Fruit fly (Drosophila melanogaster) whole organism, embryonic: ENCODE data around the gene CG11342.

Source experiments
- Asciz ChIP-seq: fragments of 200-800 bp; sonication (Bioruptor generic); optimal IDR thresholded peaks from 2 replicates; lab custom pipeline; 2017; ENCODE audit warnings: missing biosample characterization, mild to moderate bottlenecking, missing genetic modification characterization, missing genetic modification reagents
- BEAF-32 ChIP-seq: fragments of 200-800 bp; sonication (Bioruptor generic); optimal IDR thresholded peaks from 3 replicates; lab custom pipeline; 2017; ENCODE audit warnings: missing biosample characterization, missing genetic modification characterization, mild to moderate bottlenecking, moderate library complexity, missing genetic modification reagents
- Blimp-1 ChIP-seq: fragments of 200-800 bp; sonication (Bioruptor generic); optimal IDR thresholded peaks from 3 replicates; lab custom pipeline; 2018; ENCODE audit warnings: missing biosample characterization, missing genetic modification characterization, mild to moderate bottlenecking, moderate library complexity, missing genetic modification reagents
- BtbVII ChIP-seq: fragments of 200-800 bp; sonication (Bioruptor generic); optimal IDR thresholded peaks from 3 replicates; lab custom pipeline; 2017; ENCODE audit warnings: missing biosample characterization, mild to moderate bottlenecking, missing genetic modification characterization
- Bteb2 ChIP-seq: fragments of 200-800 bp; sonication (Bioruptor generic); optimal IDR thresholded peaks from 2 replicates; lab custom pipeline; 2016; ENCODE audit warnings: missing biosample characterization, missing genetic modification characterization
- CG1024 ChIP-seq: fragments of 200-800 bp; sonication (Bioruptor generic); IDR thresholded peaks from 2 replicates; pipeline ENCODE4 v1.3.6; 2022; ENCODE audit warnings: missing biosample characterization, missing genetic modification characterization
- CG10267 ChIP-seq: fragments of 200-800 bp; sonication (Bioruptor generic); optimal IDR thresholded peaks from 2 replicates; lab custom pipeline; 2018; ENCODE audit warnings: missing biosample characterization, mild to moderate bottlenecking, missing genetic modification characterization, moderate library complexity
- CG14014 ChIP-seq: fragments of 200-800 bp; sonication (Bioruptor generic); IDR thresholded peaks from 2 replicates; pipeline ENCODE4 v1.3.6; 2022; ENCODE audit warnings: missing biosample characterization, missing genetic modification characterization
- CG14710 ChIP-seq: fragments of 200-800 bp; sonication (Bioruptor generic); optimal IDR thresholded peaks from 3 replicates; lab custom pipeline; 2019; ENCODE audit warnings: missing biosample characterization, mild to moderate bottlenecking, missing genetic modification characterization, moderate library complexity
- CG15073 ChIP-seq: fragments of 200-800 bp; sonication (Bioruptor generic); optimal IDR thresholded peaks from 2 replicates; lab custom pipeline; 2016; ENCODE audit warnings: missing biosample characterization, missing genetic modification characterization
- CG15601 ChIP-seq: fragments of 200-800 bp; sonication (Bioruptor generic); optimal IDR thresholded peaks from 3 replicates; lab custom pipeline; 2019; ENCODE audit warnings: missing biosample characterization, mild to moderate bottlenecking, missing genetic modification characterization, moderate library complexity
- CG17361 ChIP-seq: fragments of 200-800 bp; sonication (Bioruptor generic); IDR thresholded peaks from 3 replicates; pipeline ENCODE4 v1.3.6; 2022; ENCODE audit warnings: missing biosample characterization, missing genetic modification characterization
- CG17829 ChIP-seq: fragments of 200-800 bp; optimal IDR thresholded peaks from 2 replicates; lab custom pipeline; 2019; ENCODE audit warnings: missing biosample characterization, mild to moderate bottlenecking, missing genetic modification characterization, moderate library complexity
- CG2116 ChIP-seq: fragments of 200-800 bp; sonication (Bioruptor generic); optimal IDR thresholded peaks from 3 replicates; lab custom pipeline; 2018; ENCODE audit warnings: missing biosample characterization, mild to moderate bottlenecking, missing genetic modification characterization
- CG2120 ChIP-seq: fragments of 200-800 bp; sonication (Bioruptor generic); optimal IDR thresholded peaks from 3 replicates; lab custom pipeline; 2016; ENCODE audit warnings: missing biosample characterization, missing genetic modification characterization
- CG31224 ChIP-seq: fragments of 200-800 bp; sonication (Bioruptor generic); IDR thresholded peaks from 2 replicates; pipeline ENCODE4 v1.3.6; 2022; ENCODE audit warnings: missing biosample characterization, missing genetic modification characterization
- CG31441 ChIP-seq: fragments of 200-800 bp; sonication (Bioruptor generic); IDR thresholded peaks from 2 replicates; pipeline ENCODE4 v1.3.6; 2022; ENCODE audit warnings: missing biosample characterization, missing genetic modification characterization
- CG32532 ChIP-seq: fragments of 200-800 bp; sonication (Bioruptor generic); IDR thresholded peaks from 2 replicates; pipeline ENCODE4 v1.3.6; 2022; ENCODE audit warnings: missing biosample characterization, missing genetic modification characterization
- CG32772 ChIP-seq: fragments of 200-800 bp; sonication (Bioruptor generic); IDR thresholded peaks from 2 replicates; pipeline ENCODE4 v1.3.6; 2022; ENCODE audit warnings: missing biosample characterization, missing genetic modification characterization
- CG33557 ChIP-seq: fragments of 200-800 bp; sonication (Bioruptor generic); optimal IDR thresholded peaks from 2 replicates; lab custom pipeline; 2019; ENCODE audit warnings: missing biosample characterization, mild to moderate bottlenecking, missing genetic modification characterization, moderate library complexity
- CG4707 ChIP-seq: fragments of 200-800 bp; sonication (Bioruptor generic); optimal IDR thresholded peaks from 2 replicates; lab custom pipeline; 2018; ENCODE audit warnings: missing biosample characterization, mild to moderate bottlenecking, missing genetic modification characterization, moderate library complexity
- CG5180 ChIP-seq: fragments of 200-800 bp; sonication (Bioruptor generic); optimal IDR thresholded peaks from 3 replicates; lab custom pipeline; 2017; ENCODE audit warnings: missing biosample characterization, missing genetic modification characterization, mild to moderate bottlenecking, moderate library complexity, missing genetic modification reagents
- CG6683 ChIP-seq: fragments of 200-800 bp; sonication (Bioruptor generic); optimal IDR thresholded peaks from 2 replicates; lab custom pipeline; 2017; ENCODE audit warnings: missing biosample characterization, mild to moderate bottlenecking, missing genetic modification characterization, missing genetic modification reagents
- CG7786 ChIP-seq: fragments of 200-800 bp; sonication (Bioruptor generic); optimal IDR thresholded peaks from 2 replicates; lab custom pipeline; 2016; ENCODE audit warnings: missing biosample characterization, missing genetic modification characterization
- CG8765 ChIP-seq: fragments of 200-800 bp; sonication (Bioruptor generic); IDR thresholded peaks from 2 replicates; pipeline ENCODE4 v1.3.6; 2022; ENCODE audit warnings: missing biosample characterization, missing genetic modification characterization
- CG9876 ChIP-seq: fragments of 200-800 bp; sonication (Bioruptor generic); optimal IDR thresholded peaks from 2 replicates; lab custom pipeline; 2016; ENCODE audit warnings: missing biosample characterization, missing genetic modification characterization
- Deaf1 ChIP-seq: fragments of 200-800 bp; optimal IDR thresholded peaks from 3 replicates; lab custom pipeline; 2019; ENCODE audit warnings: missing biosample characterization, mild to moderate bottlenecking, missing genetic modification characterization, moderate library complexity
- Dll ChIP-seq: fragments of 200-800 bp; sonication (Bioruptor generic); IDR thresholded peaks from 4 replicates; pipeline ENCODE4 v1.3.6; 2022; ENCODE audit warnings: missing biosample characterization, missing genetic modification characterization; ENCODE audit not compliant: partially characterized antibody
- Dref ChIP-seq: fragments of 200-800 bp; sonication (Bioruptor generic); IDR thresholded peaks from 2 replicates; pipeline ENCODE4 v1.3.6; 2022; ENCODE audit warnings: missing biosample characterization, missing genetic modification characterization
- Drgx ChIP-seq: fragments of 200-800 bp; sonication (Bioruptor generic); IDR thresholded peaks from 2 replicates; pipeline ENCODE4 v1.3.6; 2022; ENCODE audit warnings: missing biosample characterization, missing genetic modification characterization
- Hey ChIP-seq: fragments of 200-800 bp; sonication (Bioruptor generic); optimal IDR thresholded peaks from 3 replicates; lab custom pipeline; 2018; ENCODE audit warnings: missing biosample characterization, mild to moderate bottlenecking, missing genetic modification characterization
- Ravus ChIP-seq: fragments of 200-800 bp; sonication (Bioruptor generic); IDR thresholded peaks from 2 replicates; pipeline ENCODE4 v1.3.6; 2022; ENCODE audit warnings: missing biosample characterization, missing genetic modification characterization
- Six4 ChIP-seq: fragments of 200-800 bp; sonication (Bioruptor generic); optimal IDR thresholded peaks from 2 replicates; lab custom pipeline; 2016; ENCODE audit warnings: missing biosample characterization, missing genetic modification characterization
- abd-A ChIP-seq: fragments of 200-800 bp; sonication (Bioruptor generic); optimal IDR thresholded peaks from 3 replicates; lab custom pipeline; 2019; ENCODE audit warnings: missing biosample characterization, mild to moderate bottlenecking, missing genetic modification characterization, moderate library complexity
- ara ChIP-seq: fragments of 200-800 bp; sonication (Bioruptor generic); IDR thresholded peaks from 2 replicates; pipeline ENCODE4 v1.3.6; 2022; ENCODE audit warnings: missing biosample characterization, missing genetic modification characterization
- ash1 ChIP-seq: fragments of 200-800 bp; sonication (Bioruptor generic); optimal IDR thresholded peaks from 2 replicates; lab custom pipeline; 2018; ENCODE audit warnings: missing biosample characterization, mild to moderate bottlenecking, missing genetic modification characterization
- cas ChIP-seq: fragments of 200-800 bp; sonication (Bioruptor generic); IDR thresholded peaks from 2 replicates; pipeline ENCODE4 v1.3.6; 2022; ENCODE audit warnings: missing biosample characterization, missing genetic modification characterization
- disco-r ChIP-seq: fragments of 200-800 bp; sonication (Bioruptor generic); optimal IDR thresholded peaks from 2 replicates; lab custom pipeline; 2016; ENCODE audit warnings: missing biosample characterization, missing genetic modification characterization
- ftz-f1 ChIP-seq: fragments of 200-800 bp; sonication (Bioruptor generic); optimal IDR thresholded peaks from 2 replicates; lab custom pipeline; 2016; ENCODE audit warnings: missing biosample characterization, missing genetic modification characterization
- gem ChIP-seq: fragments of 200-800 bp; sonication (Bioruptor generic); optimal IDR thresholded peaks from 2 replicates; lab custom pipeline; 2019; ENCODE audit warnings: missing biosample characterization, mild to moderate bottlenecking, missing genetic modification characterization, moderate library complexity
- kni ChIP-seq: fragments of 200-800 bp; sonication (Bioruptor generic); optimal IDR thresholded peaks from 3 replicates; lab custom pipeline; 2017; ENCODE audit warnings: mild to moderate bottlenecking, missing biosample characterization, missing genetic modification reagents, missing genetic modification characterization
- peb ChIP-seq: fragments of 200-800 bp; sonication (Bioruptor generic); IDR thresholded peaks from 2 replicates; pipeline ENCODE4 v1.3.6; 2022; ENCODE audit warnings: missing biosample characterization, missing genetic modification characterization
- phol ChIP-seq: fragments of 200-800 bp; sonication (Bioruptor generic); optimal IDR thresholded peaks from 3 replicates; lab custom pipeline; 2018; ENCODE audit warnings: missing biosample characterization, mild to moderate bottlenecking, missing genetic modification characterization, moderate library complexity
- pita ChIP-seq: fragments of 200-800 bp; sonication (Bioruptor generic); optimal IDR thresholded peaks from 2 replicates; lab custom pipeline; 2017; ENCODE audit warnings: missing biosample characterization, mild to moderate bottlenecking, missing genetic modification characterization
- pnt ChIP-seq: fragments of 200-800 bp; sonication (Bioruptor generic); optimal IDR thresholded peaks from 3 replicates; lab custom pipeline; 2016; ENCODE audit warnings: missing biosample characterization, missing genetic modification characterization
- prd ChIP-seq, 3 experiments: fragments of >200 bp in 2 of 3; fragments of 200-800 bp in 1 of 3; sonication (Bioruptor generic) in 1 of 3; optimal IDR thresholded peaks in 2 of 3; IDR thresholded peaks in 1 of 3; 2 replicates in 2 of 3; 3 replicates in 1 of 3; pipeline versions ENCODE4 v1.3.6 to Lab custom; 2017 to 2022; ENCODE audit warnings: missing biosample characterization in 1 of 3, missing genetic modification characterization in 1 of 3
- pum ChIP-seq: fragments of 200-800 bp; sonication (Bioruptor generic); optimal IDR thresholded peaks from 2 replicates; lab custom pipeline; 2016; ENCODE audit warnings: missing biosample characterization, missing genetic modification characterization
- salm ChIP-seq: fragments of 200-800 bp; sonication (Bioruptor generic); optimal IDR thresholded peaks from 2 replicates; lab custom pipeline; 2018; ENCODE audit warnings: missing biosample characterization, mild to moderate bottlenecking, missing genetic modification characterization
- sens ChIP-seq: fragments of 200-800 bp; sonication (Bioruptor generic); peaks from one replicate; lab custom pipeline; 2016; ENCODE audit warnings: missing biosample characterization, missing genetic modification characterization
- stwl ChIP-seq: fragments of 200-800 bp; sonication (Bioruptor generic); optimal IDR thresholded peaks from 3 replicates; lab custom pipeline; 2018; ENCODE audit warnings: missing biosample characterization, mild to moderate bottlenecking, missing genetic modification characterization, moderate library complexity
- zfh2 ChIP-seq: fragments of 200-800 bp; sonication (Bioruptor generic); optimal IDR thresholded peaks from 2 replicates; lab custom pipeline; 2016; ENCODE audit warnings: missing biosample characterization, missing genetic modification characterization

CG11342 gene

DNA sequence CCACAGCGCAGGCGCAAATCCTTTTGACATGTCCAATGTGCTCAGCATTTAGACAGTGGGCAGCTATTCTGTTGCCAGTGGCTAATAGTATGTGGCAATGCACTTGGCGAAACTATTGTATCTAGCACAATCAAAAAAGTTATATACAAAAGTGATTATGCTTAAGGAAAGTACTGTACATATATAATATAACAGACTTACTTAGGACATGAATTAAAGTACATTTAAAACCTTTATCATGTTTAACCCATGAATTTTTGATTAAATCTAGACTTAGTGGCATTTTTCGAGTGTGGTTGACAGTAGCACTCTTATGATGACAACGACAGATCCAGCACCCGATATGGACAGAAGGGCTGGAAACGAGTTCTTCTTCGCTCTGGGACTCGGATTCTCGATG lies 15.8 kb upstream of the CG11342 start (continued):
- TF ChIP-seq CG15601 (tag; lab: Kevin White, UChicago) (no peak), pum (no peak), abd-A (no peak), ash1 (GFP tag; lab: Kevin White, UChicago) (no peak), phol (tag; lab: Kevin White, UChicago) (peak; percentile 36), BtbVII (GFP tag; lab: Kevin White, UChicago) (no peak), disco-r (no peak), cas (GFP tag; lab: Robert Waterston, UW) (no peak), CG15073 (GFP tag; lab: Kevin White, UChicago) (no peak), CG32532 (GFP tag; lab: Robert Waterston, UW) (no peak), CG14014 (GFP tag; lab: Robert Waterston, UW) (no peak), CG4707 (GFP tag; lab: Kevin White, UChicago) (no peak), CG14710 (peak; percentile 19), prd (optimal IDR thresholded peaks at IDR 0.05; lab: Kevin White, UChicago) (no peak), prd (GFP tag; IDR thresholded peaks at IDR 0.05; lab: Robert Waterston, UW) (no peak), pnt (GFP tag; lab: Kevin White, UChicago) (no peak), CG17361 (GFP tag; lab: Robert Waterston, UW) (0 out of 3 replicates have a peak, but pooled peaks have one; percentile 22), salm (tag; lab: Kevin White, UChicago) (no peak), CG9876 (GFP tag; lab: Kevin White, UChicago) (no peak), CG7786 (GFP tag; lab: Kevin White, UChicago) (no peak), CG10267 (peak; percentile 5), CG31224 (GFP tag; lab: Robert Waterston, UW) (no peak), Ravus (GFP tag; lab: Robert Waterston, UW) (no peak), CG33557 (GFP tag; lab: Kevin White, UChicago) (no peak), CG5180 (no peak), CG6683 (no peak), Drgx (peak; percentile 7; the same call in 1 of the 2 replicates), Dll (no peak), CG2120 (no peak), sens (GFP tag; lab: Kevin White, UChicago) (peak; percentile 56), CG8765 (GFP tag; lab: Robert Waterston, UW) (no peak), Asciz (GFP tag; lab: Kevin White, UChicago) (no peak), CG1024 (no peak), Dref (GFP tag; lab: Robert Waterston, UW) (no peak), CG17829 (no peak), CG32772 (GFP tag; lab: Robert Waterston, UW) (no peak), gem (tag; lab: Kevin White, UChicago) (peak; percentile 35), zfh2 (GFP tag; lab: Kevin White, UChicago) (no peak), Deaf1 (tag; lab: Kevin White, UChicago) (no peak), stwl (tag; lab: Kevin White, UChicago) (no peak), Hey (no peak), ara (GFP tag; lab: Robert Waterston, UW) (no peak; the same call in 1 of the 2 replicates), peb (GFP tag; lab: Robert Waterston, UW) (no peak), CG2116 (no peak), ftz-f1 (no peak), pita (GFP tag; lab: Kevin White, UChicago) (no peak), Bteb2 (GFP tag; lab: Kevin White, UChicago) (no peak), Six4 (no peak), CG31441 (GFP tag; lab: Robert Waterston, UW) (no peak), kni (GFP tag; lab: Kevin White, UChicago) (no peak), BEAF-32 (GFP tag; lab: Kevin White, UChicago) (no peak), Blimp-1 (GFP tag; lab: Kevin White, UChicago) (peak; percentile 62)
